Worm (Caenorhabditis elegans) whole organism, mixed stage, embryonic: ENCODE data around the gene abhd-3.2.
A peak's percentile ranks its signal among the peaks of the same experiment; 100 is the strongest.

ENCODE experiments used
- ces-1 ChIP-seq: fragments of 150-350 bp; optimal IDR thresholded peaks from 2 replicates; lab custom pipeline; 2014; ENCODE audit warnings: missing biosample characterization, missing genetic modification reagents, missing genetic modification characterization
- lsy-2 ChIP-seq: fragments of 150-350 bp; optimal IDR thresholded peaks from 2 replicates; lab custom pipeline; 2014; ENCODE audit warnings: missing biosample characterization, missing genetic modification characterization

DNA sequence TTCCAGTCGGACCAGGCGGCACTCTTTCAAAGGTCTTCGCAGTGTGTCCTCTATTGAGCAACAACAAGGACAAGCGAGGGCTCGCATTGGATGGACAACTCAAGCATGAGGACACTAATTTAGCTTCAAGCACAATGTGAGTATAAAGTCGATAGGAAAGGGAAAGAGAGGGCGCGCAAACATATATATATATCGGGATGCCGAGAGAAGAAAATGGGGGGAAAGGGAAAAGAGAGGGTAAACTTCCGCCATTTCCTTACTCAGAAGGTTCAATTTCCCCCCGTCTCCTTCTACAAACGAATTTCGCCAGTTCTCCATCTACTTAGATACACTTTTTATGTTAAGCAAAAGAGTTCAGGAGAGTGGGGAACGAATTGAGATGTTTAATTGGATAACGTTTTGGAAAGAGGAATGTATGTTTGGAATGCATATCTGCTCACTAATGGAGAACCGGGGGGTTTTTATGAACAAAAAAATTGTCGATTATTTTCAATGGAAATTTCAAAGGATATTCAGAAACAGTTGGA, 25.2 kb downstream of the abhd-3.2 start:
- TF ChIP-seq lsy-2 (tag; lab: Kevin White, UChicago) (no peak), ces-1 (peak; percentile 52)
